Worm (Caenorhabditis elegans) whole organism, early embryonic: ENCODE results near the gene ZK643.2.

ENCODE experiments used
- B0310.2 ChIP-seq: sonication (generic microtip); optimal IDR thresholded peaks from 2 replicates; lab custom pipeline; 2016; ENCODE audit warnings: mild to moderate bottlenecking, missing genetic modification characterization, missing compliant biosample characterization
- F13C5.2 ChIP-seq: sonication (generic microtip); optimal IDR thresholded peaks from 2 replicates; lab custom pipeline; 2017; ENCODE audit warnings: mild to moderate bottlenecking, missing genetic modification characterization, inconsistent platforms, missing compliant biosample characterization
- aly-1 ChIP-seq: sonication (generic microtip); optimal IDR thresholded peaks from 2 replicates; lab custom pipeline; 2016; ENCODE audit warnings: missing genetic modification characterization, missing compliant biosample characterization
- ama-1 ChIP-seq: fragments of 150-350 bp; optimal IDR thresholded peaks from 2 replicates; lab custom pipeline; 2014
- ceh-13 ChIP-seq: fragments of 200-800 bp; sonication (Bioruptor generic); optimal IDR thresholded peaks from 2 replicates; lab custom pipeline; 2018; ENCODE audit warnings: mild to moderate bottlenecking, missing genetic modification characterization, missing compliant biosample characterization
- ceh-36 ChIP-seq: sonication (generic microtip); optimal IDR thresholded peaks from 2 replicates; lab custom pipeline; 2016; ENCODE audit warnings: missing genetic modification characterization, inconsistent platforms, missing compliant biosample characterization
- ets-7 ChIP-seq: sonication (generic microtip); optimal IDR thresholded peaks from 2 replicates; lab custom pipeline; 2016; ENCODE audit warnings: missing genotype, missing genetic modification characterization, missing compliant biosample characterization
- flt-1 ChIP-seq: fragments of 200-800 bp; sonication (Bioruptor generic); IDR thresholded peaks from 2 replicates; pipeline ENCODE4 v1.3.6; 2022; ENCODE audit warnings: missing genetic modification characterization, missing compliant biosample characterization
- hmbx-1 ChIP-seq: sonication (generic microtip); optimal IDR thresholded peaks from 2 replicates; lab custom pipeline; 2016; ENCODE audit warnings: mild to moderate bottlenecking, missing genetic modification characterization, missing compliant biosample characterization
- hmg-4 ChIP-seq: fragments of 200-800 bp; sonication (Bioruptor generic); optimal IDR thresholded peaks from 2 replicates; lab custom pipeline; 2018; ENCODE audit warnings: mild to moderate bottlenecking, missing genetic modification characterization, missing compliant biosample characterization
- hnd-1 ChIP-seq: sonication (generic microtip); optimal IDR thresholded peaks from 2 replicates; lab custom pipeline; 2016; ENCODE audit warnings: missing genetic modification characterization, missing compliant biosample characterization
- pes-1 ChIP-seq: fragments of 200-800 bp; sonication (Bioruptor generic); IDR thresholded peaks from 2 replicates; pipeline ENCODE4 v1.3.6; 2022; ENCODE audit warnings: missing genetic modification reagents, missing genetic modification characterization, missing compliant biosample characterization
- scrt-1 ChIP-seq: fragments of 200-800 bp; sonication (Bioruptor generic); IDR thresholded peaks from 2 replicates; pipeline ENCODE4 v1.3.6; 2022; ENCODE audit warnings: missing genetic modification characterization, missing compliant biosample characterization
- sea-1 ChIP-seq: fragments of 200-800 bp; sonication (Bioruptor generic); conservative IDR thresholded peaks from 2 replicates; pipeline ENCODE4 v1.3.6; 2022; ENCODE audit warnings: missing genetic modification characterization, missing compliant biosample characterization
- tbx-11 ChIP-seq: fragments of 200-800 bp; sonication (Bioruptor generic); IDR thresholded peaks from 2 replicates; pipeline ENCODE4 v1.3.6; 2022; ENCODE audit warnings: missing genetic modification characterization, missing compliant biosample characterization
- tbx-37 ChIP-seq: fragments of 200-800 bp; sonication (Bioruptor generic); conservative IDR thresholded peaks from 2 replicates; pipeline ENCODE4 v1.3.6; 2022; ENCODE audit warnings: missing genetic modification reagents, missing genetic modification characterization, missing compliant biosample characterization
- tra-4 ChIP-seq: sonication (generic microtip); optimal IDR thresholded peaks from 2 replicates; lab custom pipeline; 2017; ENCODE audit warnings: missing genetic modification characterization, missing compliant biosample characterization

Gene ZK643.2

DNA sequence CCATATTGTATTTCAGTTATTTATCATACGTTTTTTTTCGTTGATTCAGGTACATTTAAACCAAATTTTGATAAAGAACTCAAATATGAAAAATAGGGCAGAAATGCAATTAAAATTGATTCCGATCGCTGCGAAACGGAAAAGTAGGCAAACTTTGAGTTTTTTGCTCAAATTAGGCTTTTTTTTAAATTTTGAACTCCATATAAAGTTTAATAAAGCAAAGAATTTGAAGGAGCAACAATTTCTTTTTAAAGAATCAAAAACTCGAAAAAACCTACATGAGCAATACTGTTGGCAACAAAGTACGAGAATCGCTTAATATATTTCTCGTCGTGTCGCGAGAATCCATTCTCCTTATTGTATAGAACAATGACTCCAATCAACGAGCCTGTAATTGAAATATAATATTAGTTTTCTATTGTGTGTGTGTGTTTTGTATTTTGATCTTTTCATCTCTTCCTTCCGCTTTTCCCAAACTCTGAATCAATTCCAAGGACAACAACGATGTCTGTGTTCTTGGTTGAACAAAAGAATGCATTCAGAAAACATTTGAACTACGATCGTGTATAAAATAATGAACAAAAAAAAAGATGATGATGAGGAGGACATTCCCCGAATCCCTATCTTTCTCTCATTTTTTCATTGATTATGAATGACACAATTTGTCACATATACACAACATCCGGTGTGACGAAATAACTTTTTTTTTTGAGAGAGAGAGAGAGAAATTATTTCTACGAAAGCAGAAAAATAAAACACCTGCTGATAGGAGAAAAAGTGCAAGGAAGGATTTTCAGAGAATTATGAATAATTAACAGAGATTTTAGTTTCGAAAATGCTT is 22.4 kb downstream of the ZK643.2 start:
- TF ChIP-seq pes-1 (no peak), tra-4 (tag; lab: Kevin White, UChicago) (no peak), ama-1 (lab: Kevin White, UChicago) (no peak), hmg-4 (GFP tag; lab: Kevin White, UChicago) (no peak), scrt-1 (GFP tag; lab: Robert Waterston, UW) (no peak)

ce11 chrIII:8980892-8981291 is 24.6 kb downstream of the ZK643.2 start:
- TF ChIP-seq tra-4 (tag; lab: Kevin White, UChicago) (no peak), hmbx-1 (tag; lab: Kevin White, UChicago) (no peak), hnd-1 (tag; lab: Kevin White, UChicago) (no peak), B0310.2 (tag; lab: Kevin White, UChicago) (no peak), ceh-13 (no peak), aly-1 (tag; lab: Kevin White, UChicago) (no peak), tbx-37 (GFP tag; lab: Robert Waterston, UW) (no peak), scrt-1 (GFP tag; lab: Robert Waterston, UW) (no peak), ama-1 (lab: Kevin White, UChicago) (no peak), pes-1 (no peak)

ce11 chrIII:8981847-8982479 is 25.6 kb downstream of the ZK643.2 start, which contains the start of gene pde-2:
pde-2 (minus strand) TSS chrIII:8981897.
- TF ChIP-seq B0310.2 (tag; lab: Kevin White, UChicago) (no peak), hmbx-1 (tag; lab: Kevin White, UChicago) (no peak), hmg-4 (GFP tag; lab: Kevin White, UChicago) (no peak), F13C5.2 (no peak), ama-1 (lab: Kevin White, UChicago) (no peak), pes-1 (no peak), tra-4 (tag; lab: Kevin White, UChicago) (no peak), ceh-36 (tag; lab: Kevin White, UChicago) (no peak), ceh-13 (no peak), flt-1 (GFP tag; lab: Robert Waterston, UW) (no peak), ets-7 (tag; lab: Kevin White, UChicago) (no peak), tbx-37 (GFP tag; lab: Robert Waterston, UW) (no peak)

ce11 chrIII:8983135-8983534 is 26.8 kb downstream of the ZK643.2 start:
- no peak for TF ChIP-seq F13C5.2
- TF ChIP-seq aly-1 (tag; lab: Kevin White, UChicago), result no peak
- TF ChIP-seq pes-1, result no peak
- no peak for TF ChIP-seq hnd-1 (tag; lab: Kevin White, UChicago)
- TF ChIP-seq ceh-36 (tag; lab: Kevin White, UChicago), result no peak
- no peak for TF ChIP-seq ceh-13
- no peak for TF ChIP-seq tbx-37 (GFP tag; lab: Robert Waterston, UW)
- TF ChIP-seq ets-7 (tag; lab: Kevin White, UChicago), result no peak
- no peak for TF ChIP-seq hmg-4 (GFP tag; lab: Kevin White, UChicago)
- TF ChIP-seq ama-1 (lab: Kevin White, UChicago), result no peak
- no peak for TF ChIP-seq flt-1 (GFP tag; lab: Robert Waterston, UW)

DNA sequence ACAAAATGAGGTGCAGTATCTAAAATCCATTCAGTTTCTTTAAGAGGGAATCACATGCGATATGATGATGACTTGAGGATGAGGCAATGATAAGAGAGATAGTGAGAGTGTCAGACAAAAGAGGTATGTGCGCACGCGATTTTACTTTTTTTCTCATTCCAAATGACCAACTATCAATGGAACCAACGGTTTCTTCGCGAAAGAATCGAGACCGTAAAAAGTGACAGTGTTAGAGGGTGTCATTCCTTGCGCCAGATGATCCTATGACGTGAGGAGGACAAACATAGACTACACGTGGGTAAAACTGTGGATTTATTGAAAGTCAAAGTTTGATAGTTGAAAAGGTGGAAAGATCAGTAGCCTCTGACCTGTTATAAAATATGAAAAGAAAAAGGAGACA is 27.5 kb downstream of the ZK643.2 start:
- TF ChIP-seq flt-1 (GFP tag; lab: Robert Waterston, UW), result no peak

DNA sequence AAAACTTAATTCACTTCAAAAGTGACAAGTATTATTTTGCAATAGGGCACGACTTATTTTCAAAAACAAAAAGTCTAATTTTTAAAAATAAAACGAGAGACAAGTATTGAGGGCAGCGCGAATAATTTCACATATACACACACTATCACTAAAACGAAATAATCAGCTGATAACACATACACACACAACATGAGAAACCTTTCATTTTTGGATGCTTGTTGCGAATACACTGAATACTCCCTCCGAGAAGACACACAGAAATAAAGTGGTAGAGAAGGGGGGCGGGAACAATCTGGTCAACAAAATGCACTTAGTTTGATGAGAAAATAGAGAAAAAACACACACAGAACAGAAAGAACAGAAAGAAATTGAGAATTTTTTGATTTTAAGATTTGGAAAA is 28.1 kb downstream of the ZK643.2 start:
- no peak for TF ChIP-seq ceh-13
- no peak for TF ChIP-seq ceh-36 (tag; lab: Kevin White, UChicago)
- no peak for TF ChIP-seq B0310.2 (tag; lab: Kevin White, UChicago)
- TF ChIP-seq scrt-1 (GFP tag; lab: Robert Waterston, UW), result no peak
- no peak for TF ChIP-seq tra-4 (tag; lab: Kevin White, UChicago)
- no peak for TF ChIP-seq sea-1 (GFP tag; lab: Robert Waterston, UW)
- TF ChIP-seq hmbx-1 (tag; lab: Kevin White, UChicago), result no peak
- TF ChIP-seq tbx-37 (GFP tag; lab: Robert Waterston, UW), result no peak
- TF ChIP-seq tbx-11 (GFP tag; lab: Robert Waterston, UW), result no peak
- TF ChIP-seq ets-7 (tag; lab: Kevin White, UChicago), result no peak
- no peak for TF ChIP-seq flt-1 (GFP tag; lab: Robert Waterston, UW)
- TF ChIP-seq aly-1 (tag; lab: Kevin White, UChicago), result no peak
- no peak for TF ChIP-seq pes-1
- TF ChIP-seq F13C5.2, result no peak

DNA sequence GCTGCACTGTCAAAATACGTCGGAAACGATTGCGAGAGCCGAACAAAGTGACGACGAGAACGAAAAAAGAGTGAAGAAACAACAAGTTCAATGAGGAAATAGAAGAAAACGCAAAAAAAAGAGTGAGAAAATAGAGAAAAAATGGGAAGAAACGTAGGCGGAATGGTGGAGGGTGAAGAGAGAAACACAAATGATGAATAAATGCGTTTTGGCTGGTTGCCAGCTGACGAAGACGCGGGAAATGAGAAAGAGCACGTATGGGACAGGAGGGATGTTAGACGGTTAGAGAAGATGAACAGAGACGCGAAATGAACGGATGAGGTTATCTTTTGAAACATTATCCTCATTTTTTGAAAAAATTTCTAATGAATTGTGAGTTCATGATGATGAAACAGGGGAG is 28.6 kb downstream of the ZK643.2 start:
- TF ChIP-seq tra-4 (tag; lab: Kevin White, UChicago), result no peak
- no peak for TF ChIP-seq hmbx-1 (tag; lab: Kevin White, UChicago)
- no peak for TF ChIP-seq F13C5.2
- no peak for TF ChIP-seq sea-1 (GFP tag; lab: Robert Waterston, UW)
- TF ChIP-seq scrt-1 (GFP tag; lab: Robert Waterston, UW), result no peak
- no peak for TF ChIP-seq pes-1
- no peak for TF ChIP-seq B0310.2 (tag; lab: Kevin White, UChicago)
- no peak for TF ChIP-seq ceh-36 (tag; lab: Kevin White, UChicago)
- no peak for TF ChIP-seq hmg-4 (GFP tag; lab: Kevin White, UChicago)
- TF ChIP-seq tbx-37 (GFP tag; lab: Robert Waterston, UW), result no peak
- no peak for TF ChIP-seq ceh-13
- TF ChIP-seq hnd-1 (tag; lab: Kevin White, UChicago), result no peak
- TF ChIP-seq ets-7 (tag; lab: Kevin White, UChicago), result no peak
- TF ChIP-seq ama-1 (lab: Kevin White, UChicago), result no peak
- no peak for TF ChIP-seq tbx-11 (GFP tag; lab: Robert Waterston, UW)
- TF ChIP-seq flt-1 (GFP tag; lab: Robert Waterston, UW), result no peak
